Worm (Caenorhabditis elegans) whole organism, mixed stage, embryonic: ENCODE data around the gene T21H3.1.

Source experiments
- ceh-43 ChIP-seq: fragments of 200-800 bp; sonication (Bioruptor generic); optimal IDR thresholded peaks from 2 replicates; lab custom pipeline; 2018; ENCODE audit warnings: mild to moderate bottlenecking, missing genetic modification characterization, moderate library complexity, missing compliant biosample characterization
- elt-1 ChIP-seq: sonication (generic microtip); optimal IDR thresholded peaks from 2 replicates; lab custom pipeline; 2017; ENCODE audit warnings: missing genetic modification characterization, mild to moderate bottlenecking, missing compliant biosample characterization, antibody characterized with exemption, moderate library complexity, borderline replicate concordance; ENCODE audit not compliant: insufficient read depth

ce11 chrV:1160716-1161115 is 15.8 kb upstream of the T21H3.1 start:
- no peak for TF ChIP-seq elt-1 (tag; lab: Kevin White, UChicago)
- TF ChIP-seq ceh-43 (GFP tag; lab: Kevin White, UChicago) = no peak
